Worm (Caenorhabditis elegans): ENCODE results near the gene cng-3.

- TF ChIP-seq ham-2 (GFP tag; optimal IDR thresholded peaks at IDR 0.05) (no peak), elt-1 (tag; optimal IDR thresholded peaks at IDR 0.05; ENCODE audit: borderline replicate concordance, insufficient read depth) (no peak), nhr-28 (tag; optimal IDR thresholded peaks at IDR 0.05) (no peak), ceh-39 (tag; optimal IDR thresholded peaks at IDR 0.05) (no peak), mab-5 (tag; optimal IDR thresholded peaks at IDR 0.05) (no peak), lin-13 (tag; optimal IDR thresholded peaks at IDR 0.05) (no peak), ceh-43 (GFP tag; optimal IDR thresholded peaks at IDR 0.05) (no peak)
Observed at ce11 chrIV:9514132-9514531, 33.3 kb upstream of the cng-3 start.
